Fruit fly (Drosophila melanogaster) whole organism, wandering third instar larva: ENCODE measurements around the gene yuri.
A peak's percentile ranks its signal among the peaks of the same experiment; 100 is the strongest.

ENCODE experiments used
- CG32264 ChIP-seq: fragments of 200-800 bp; sonication (Bioruptor generic); optimal IDR thresholded peaks from 2 replicates; lab custom pipeline; 2016; ENCODE audit warnings: missing biosample characterization, missing genetic modification characterization
- HLH106 ChIP-seq: fragments of 200-800 bp; optimal IDR thresholded peaks from 3 replicates; lab custom pipeline; 2019; ENCODE audit warnings: missing biosample characterization, mild to moderate bottlenecking, missing genetic modification characterization, moderate library complexity
- Mio ChIP-seq: sonication (Bioruptor generic); optimal IDR thresholded peaks from 2 replicates; lab custom pipeline; 2016; ENCODE audit warnings: missing biosample characterization, missing genetic modification characterization
- Myc ChIP-seq: fragments of >200 bp; optimal IDR thresholded peaks from 2 replicates; lab custom pipeline; 2017
- br ChIP-seq: fragments of 200-800 bp; sonication (Bioruptor generic); optimal IDR thresholded peaks from 2 replicates; lab custom pipeline; 2016; ENCODE audit warnings: missing biosample characterization, missing genetic modification characterization
- brk ChIP-seq: fragments of 200-800 bp; sonication (Bioruptor generic); optimal IDR thresholded peaks from 2 replicates; lab custom pipeline; 2016; ENCODE audit warnings: missing biosample characterization, mild to moderate bottlenecking, missing genetic modification characterization
- foxo ChIP-seq, 2 experiments: fragments of 200-800 bp; sonication (Bioruptor generic); optimal IDR thresholded peaks; 2 replicates in 1 of 2; 3 replicates in 1 of 2; lab custom pipeline; 2016 to 2017; ENCODE audit warnings: missing biosample characterization in 2 of 2, missing genetic modification characterization in 2 of 2
- fru ChIP-seq: fragments of 200-800 bp; sonication (Bioruptor generic); optimal IDR thresholded peaks from 3 replicates; lab custom pipeline; 2016; ENCODE audit warnings: missing biosample characterization, mild to moderate bottlenecking, missing genetic modification characterization
- h ChIP-seq: fragments of 200-800 bp; sonication (Bioruptor generic); optimal IDR thresholded peaks from 3 replicates; lab custom pipeline; 2016; ENCODE audit warnings: missing biosample characterization, mild to moderate bottlenecking, missing genetic modification characterization
- pan ChIP-seq: fragments of >200 bp; optimal IDR thresholded peaks from 2 replicates; lab custom pipeline; 2017
- psq ChIP-seq: fragments of 200-800 bp; sonication (Bioruptor generic); optimal IDR thresholded peaks from 3 replicates; lab custom pipeline; 2017; ENCODE audit warnings: missing biosample characterization, mild to moderate bottlenecking, missing genetic modification characterization, moderate library complexity
- sv ChIP-seq: fragments of 200-800 bp; sonication (Bioruptor generic); optimal IDR thresholded peaks from 3 replicates; lab custom pipeline; 2016; ENCODE audit warnings: missing biosample characterization, missing genetic modification characterization
- usp ChIP-seq: fragments of >200 bp; optimal IDR thresholded peaks from 2 replicates; lab custom pipeline; 2017; ENCODE audit warnings: missing biosample characterization, missing genetic modification characterization
- woc ChIP-seq: sonication (Bioruptor generic); optimal IDR thresholded peaks from 2 replicates; lab custom pipeline; 2016; ENCODE audit warnings: missing biosample characterization, mild to moderate bottlenecking, missing genetic modification characterization

dm6 chr2L:15271757-15272589 lies 7.5 kb upstream of the yuri start, which contains the start of gene Cul3:
- no peak for TF ChIP-seq usp (GFP tag; lab: Kevin White, UChicago)
- TF ChIP-seq h, result no peak
- TF ChIP-seq CG32264 (GFP tag; lab: Kevin White, UChicago), result no peak
- no peak for TF ChIP-seq psq (GFP tag; lab: Kevin White, UChicago)
- no peak for TF ChIP-seq sv (GFP tag; lab: Kevin White, UChicago)
- peak; percentile 47 for TF ChIP-seq brk (GFP tag; lab: Kevin White, UChicago)
- TF ChIP-seq woc, result peak; percentile 40
- no peak for TF ChIP-seq Mio (GFP tag; lab: Kevin White, UChicago)
- no peak for TF ChIP-seq br
- peak; percentile 42 for TF ChIP-seq Myc (lab: Kevin White, UChicago)
- TF ChIP-seq HLH106 (tag; lab: Kevin White, UChicago), result peak; percentile 30
- peak in 1 of 2 experiments; percentile 17 for TF ChIP-seq foxo (GFP tag; optimal IDR thresholded peaks at IDR 0.05; lab: Kevin White, UChicago)
- no peak for TF ChIP-seq fru (GFP tag; lab: Kevin White, UChicago)
- TF ChIP-seq pan (lab: Kevin White, UChicago), result no peak
